Fruit fly (Drosophila melanogaster): ENCODE data around the gene CG3176.
A peak's percentile ranks its signal among the peaks of the same experiment; 100 is the strongest.

CG3176 gene

DNA sequence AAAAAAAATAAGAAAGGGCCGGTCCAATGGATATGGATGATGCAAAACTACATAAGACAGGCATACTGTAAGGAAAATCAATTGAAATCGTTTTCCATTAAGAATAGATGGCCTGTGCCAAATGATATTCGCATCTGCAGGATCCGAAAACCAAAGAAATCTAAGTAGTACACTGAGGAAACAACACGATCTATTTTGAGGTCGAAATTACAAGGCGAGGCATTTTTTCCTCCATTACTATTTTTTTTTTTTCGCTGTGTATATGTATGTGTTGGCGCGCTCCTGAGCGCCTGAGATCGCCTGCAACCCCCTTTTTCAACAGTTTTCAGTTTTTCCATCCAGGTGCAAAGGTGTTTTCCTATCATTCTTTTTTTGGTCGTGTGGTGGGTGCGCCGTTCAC is 17.7 kb upstream of the CG3176 start:
- TF ChIP-seq Blimp-1 (GFP tag; optimal IDR thresholded peaks at IDR 0.05) (no peak), pros (GFP tag; optimal IDR thresholded peaks at IDR 0.05) (peak; percentile 88), CG15696 (tag; optimal IDR thresholded peaks at IDR 0.05) (peak; percentile 15), row (GFP tag; IDR thresholded peaks at IDR 0.05) (peak; percentile 38; the same call in 1 of the 3 replicates), Ets65A (GFP tag) (peak; percentile 4), Xrp1 (GFP tag; IDR thresholded peaks at IDR 0.05) (0 out of 2 replicates have a peak, but pooled peaks have one; percentile 16), dm (GFP tag; optimal IDR thresholded peaks at IDR 0.05) (no peak), HmgD (GFP tag; optimal IDR thresholded peaks at IDR 0.05) (no peak), Awh (GFP tag; IDR thresholded peaks at IDR 0.05) (no peak), gsb-n (tag; optimal IDR thresholded peaks at IDR 0.05) (peak; percentile 15), CG1602 (GFP tag; optimal IDR thresholded peaks at IDR 0.05) (no peak), CG14710 (tag; optimal IDR thresholded peaks at IDR 0.05) (peak; percentile 11), CHES-1-like (GFP tag; optimal IDR thresholded peaks at IDR 0.05) (no peak), CG12744 (GFP tag; optimal IDR thresholded peaks at IDR 0.05) (no peak), mld (GFP tag; IDR thresholded peaks at IDR 0.05; ENCODE audit: partially characterized antibody) (no peak), otp (GFP tag; IDR thresholded peaks at IDR 0.05) (0 out of 3 replicates have a peak, but pooled peaks have one; percentile 11), zfh1 (GFP tag; IDR thresholded peaks at IDR 0.05) (0 out of 3 replicates have a peak, but pooled peaks have one; percentile 26), amos (GFP tag; IDR thresholded peaks at IDR 0.05; ENCODE audit: partially characterized antibody) (no peak), ttk (GFP tag; IDR thresholded peaks at IDR 0.05) (no peak), phol (tag; optimal IDR thresholded peaks at IDR 0.05) (no peak), zf30C (GFP tag; optimal IDR thresholded peaks at IDR 0.05) (peak; percentile 92), dmrt11E (tag; optimal IDR thresholded peaks at IDR 0.05) (peak; percentile 22), CG4328 (GFP tag; optimal IDR thresholded peaks at IDR 0.05) (no peak), sens (GFP tag) (peak; percentile 75), wor (GFP tag; IDR thresholded peaks at IDR 0.05) (no peak), CG12769 (tag; optimal IDR thresholded peaks at IDR 0.05) (no peak)

DNA sequence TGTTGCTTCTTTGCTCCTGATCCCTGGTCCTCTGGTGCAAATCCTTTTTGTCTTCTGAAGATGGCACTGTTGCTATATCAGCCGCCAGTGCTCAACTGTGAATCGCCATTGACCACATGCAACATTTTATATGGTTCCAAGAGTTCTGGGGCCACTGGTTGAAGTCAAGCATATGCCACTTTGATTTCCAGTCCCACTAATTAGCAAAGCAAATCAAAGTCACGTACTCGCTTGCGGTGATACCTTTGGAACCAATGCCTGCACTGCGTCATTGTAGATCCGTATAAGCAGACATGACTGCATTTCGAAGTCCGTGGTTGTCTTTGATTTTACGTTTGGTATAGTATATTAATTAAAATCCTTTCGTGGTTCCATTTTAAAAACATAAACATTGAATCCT is 12.4 kb upstream of the CG3176 start, which contains the start of gene Cyp4g1:
Gene Cyp4g1, minus strand, starts transcription at position 101 of the 400 bp plus-strand sequence.
- peak; percentile 25 for TF ChIP-seq Med (GFP tag)
- TF ChIP-seq Fer2 (tag; optimal IDR thresholded peaks at IDR 0.05) = no peak

dm6 chrX:470626-471025 is 11.0 kb upstream of the CG3176 start, which contains the start of gene CG32816:
Gene CG32816 (minus strand): TSS chrX:470726.
- TF ChIP-seq NfI (GFP tag; optimal IDR thresholded peaks at IDR 0.05) (no peak), Med (GFP tag) (peak; percentile 24)

dm6 chrX:476230-477143 is 5.2 kb upstream of the CG3176 start, which contains the start of the genes ebo and CG13373:
Gene ebo (minus strand): TSS chrX:476579.
Gene CG13373 (plus strand): TSS chrX:476984.
- TF ChIP-seq Meics (GFP tag; optimal IDR thresholded peaks at IDR 0.05) = no peak
- peak; percentile 77 for TF ChIP-seq MESR4 (GFP tag; optimal IDR thresholded peaks at IDR 0.05)
- peak; percentile 42 for TF ChIP-seq CG17829 (tag; optimal IDR thresholded peaks at IDR 0.05)
- peak; percentile 4 for TF ChIP-seq ewg (GFP tag; optimal IDR thresholded peaks at IDR 0.05)
- 0 out of 4 replicates have a peak, but pooled peaks have one; percentile 29 for TF ChIP-seq chinmo (GFP tag; IDR thresholded peaks at IDR 0.05; ENCODE audit: partially characterized antibody)
- peak; percentile 1 for TF ChIP-seq stwl (tag; optimal IDR thresholded peaks at IDR 0.05)
- no peak for TF ChIP-seq Oaz (GFP tag; IDR thresholded peaks at IDR 0.05)
- TF ChIP-seq Ets65A (GFP tag) = peak; percentile 91
- TF ChIP-seq bowl (GFP tag; IDR thresholded peaks at IDR 0.05) = no peak
- TF ChIP-seq usp (GFP tag; optimal IDR thresholded peaks at IDR 0.05) = no peak
- peak; percentile 63; the same call in 2 of the 3 replicates for TF ChIP-seq Opbp (GFP tag; IDR thresholded peaks at IDR 0.05; ENCODE audit: partially characterized antibody)
- TF ChIP-seq Doc3 (GFP tag; IDR thresholded peaks at IDR 0.05; ENCODE audit: partially characterized antibody) = 0 out of 3 replicates have a peak, but pooled peaks have one; percentile 43
- no peak for TF ChIP-seq kah (GFP tag; optimal IDR thresholded peaks at IDR 0.05)
- no peak for TF ChIP-seq CG13624 (GFP tag; optimal IDR thresholded peaks at IDR 0.05)
- TF ChIP-seq dysf (GFP tag; IDR thresholded peaks at IDR 0.05) = peak; percentile 19; the same call in 1 of the 3 replicates
- TF ChIP-seq jing (GFP tag; optimal IDR thresholded peaks at IDR 0.05) = no peak

Measured in whole organism, embryonic.